Worm (Caenorhabditis elegans): ENCODE data around the gene fbxa-224.

Gene fbxa-224

DNA sequence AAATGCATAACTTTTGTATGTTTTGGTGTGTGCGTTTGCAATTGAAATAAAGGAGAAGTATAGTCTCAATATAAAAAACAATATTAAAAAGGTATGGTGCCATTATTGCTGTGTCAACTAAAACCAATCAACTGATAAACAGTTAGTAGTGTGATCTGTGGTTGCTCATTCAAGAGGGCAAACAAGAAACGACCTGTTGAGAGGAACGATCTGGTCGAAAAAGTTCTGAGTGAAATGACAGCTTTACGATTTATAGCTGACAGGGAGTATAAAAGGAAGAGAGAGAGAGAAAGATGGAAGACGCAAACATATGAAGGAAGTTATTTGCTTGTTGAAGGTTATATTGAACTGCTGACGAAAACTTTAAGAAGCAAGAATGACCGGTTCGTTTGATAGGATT lies 10.0 kb upstream of the fbxa-224 start:
- TF ChIP-seq W03F9.2 (tag; optimal IDR thresholded peaks at IDR 0.05) (no peak), him-1 (tag; optimal IDR thresholded peaks at IDR 0.05) (no peak)

DNA sequence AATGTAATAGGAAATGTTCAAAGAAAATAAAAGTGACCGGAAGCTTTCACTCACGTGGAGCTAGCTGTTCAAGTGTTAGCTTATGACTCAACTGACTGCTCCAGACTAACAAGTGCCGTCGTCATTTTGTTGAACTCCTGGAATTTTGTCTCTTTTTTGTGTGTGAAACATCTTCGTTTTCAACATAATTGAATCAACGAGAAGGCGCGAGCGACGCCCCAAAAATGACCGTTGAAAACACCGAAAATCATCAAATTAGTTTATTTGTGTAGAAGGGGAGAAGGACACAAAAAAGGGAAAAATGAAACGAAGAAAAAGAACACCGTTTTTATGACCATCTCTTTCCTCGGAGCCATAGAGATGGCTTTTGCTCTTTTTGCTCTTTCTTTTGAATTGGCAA lies 7.5 kb upstream of the fbxa-224 start, which contains the start of gene ZK1290.14:
Gene ZK1290.14, minus strand, starts transcription at position 139 of the 400 bp plus-strand sequence.
- no peak for TF ChIP-seq him-1 (tag; optimal IDR thresholded peaks at IDR 0.05)
- no peak for TF ChIP-seq dao-5 (tag; optimal IDR thresholded peaks at IDR 0.05)
- TF ChIP-seq W03F9.2 (tag; optimal IDR thresholded peaks at IDR 0.05): no peak

DNA sequence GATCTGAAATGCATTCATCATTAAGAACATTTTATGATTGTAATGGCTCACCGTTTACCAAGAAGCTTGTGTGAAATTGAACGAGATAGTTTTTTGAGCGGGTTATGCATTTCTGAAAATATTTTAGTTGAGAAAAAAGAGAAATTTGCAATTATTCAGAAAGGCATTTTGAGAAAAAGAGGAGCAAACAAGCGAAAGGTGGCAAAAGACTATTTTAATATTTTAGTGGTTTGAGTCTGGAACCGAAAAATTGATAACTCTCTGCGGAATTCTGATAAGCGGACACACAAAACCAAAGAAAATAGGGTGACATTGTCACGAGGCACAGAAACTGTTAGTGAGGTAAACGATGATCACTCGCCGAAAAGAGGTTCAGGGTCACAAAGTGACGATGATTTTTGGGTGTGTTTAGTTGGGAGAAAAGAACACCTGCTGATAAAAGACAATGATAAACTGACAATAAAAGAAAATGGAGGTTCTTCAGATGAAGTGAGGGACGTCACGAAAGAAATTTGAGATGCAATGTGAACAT lies 6.8 kb upstream of the fbxa-224 start:
- TF ChIP-seq dao-5 (tag; optimal IDR thresholded peaks at IDR 0.05): no peak
- peak; percentile 11 for TF ChIP-seq W03F9.2 (tag; optimal IDR thresholded peaks at IDR 0.05)

DNA sequence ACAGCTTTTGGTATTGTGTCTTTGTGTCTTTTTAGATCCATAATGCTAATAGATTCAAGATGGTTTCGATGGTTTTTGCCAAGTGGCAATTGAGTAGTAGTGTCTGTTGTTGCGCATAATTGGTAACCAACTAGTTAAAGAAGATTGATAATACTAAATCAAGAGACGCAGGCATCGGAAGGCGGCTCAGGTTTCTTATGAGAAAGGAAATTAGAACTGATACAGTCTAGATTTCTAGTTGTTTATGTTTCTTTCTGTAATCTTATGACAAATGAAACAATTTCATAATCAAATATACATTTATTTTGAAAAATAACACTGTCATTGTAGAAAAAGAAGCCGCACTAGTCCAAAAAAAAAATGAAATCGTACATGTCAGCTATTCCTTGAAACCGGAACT lies 5.9 kb upstream of the fbxa-224 start, which contains the start of gene ZK1290.10:
Gene ZK1290.10, minus strand, starts transcription at position 101 of the 400 bp plus-strand sequence.
- TF ChIP-seq him-1 (tag; optimal IDR thresholded peaks at IDR 0.05) (no peak), W03F9.2 (tag; optimal IDR thresholded peaks at IDR 0.05) (no peak), dao-5 (tag; optimal IDR thresholded peaks at IDR 0.05) (no peak)

DNA sequence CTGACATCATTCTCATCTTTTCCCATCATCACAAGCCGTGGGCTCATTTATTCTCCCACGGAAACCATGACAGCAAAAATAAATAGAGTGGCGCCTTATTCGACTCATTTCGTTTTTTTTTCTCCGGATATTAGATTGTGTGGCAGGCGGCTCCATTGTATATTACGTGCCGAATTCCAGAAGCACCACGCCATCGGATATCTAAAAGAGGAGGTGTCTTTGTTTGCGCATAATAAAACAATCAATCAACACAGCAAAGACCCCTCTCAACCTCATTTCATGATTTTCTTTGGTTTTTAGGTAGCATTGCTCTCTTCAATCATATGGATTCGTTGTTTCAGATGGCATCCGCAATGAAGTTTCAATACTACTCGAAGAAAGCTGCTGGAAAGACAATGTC lies 1.1 kb upstream of the fbxa-224 start, which contains the start of gene tph-1:
Gene tph-1, plus strand, starts transcription at position 301 of the 400 bp plus-strand sequence.
- TF ChIP-seq W03F9.2 (tag; optimal IDR thresholded peaks at IDR 0.05) (no peak), dao-5 (tag; optimal IDR thresholded peaks at IDR 0.05) (no peak), him-1 (tag; optimal IDR thresholded peaks at IDR 0.05) (no peak)

DNA sequence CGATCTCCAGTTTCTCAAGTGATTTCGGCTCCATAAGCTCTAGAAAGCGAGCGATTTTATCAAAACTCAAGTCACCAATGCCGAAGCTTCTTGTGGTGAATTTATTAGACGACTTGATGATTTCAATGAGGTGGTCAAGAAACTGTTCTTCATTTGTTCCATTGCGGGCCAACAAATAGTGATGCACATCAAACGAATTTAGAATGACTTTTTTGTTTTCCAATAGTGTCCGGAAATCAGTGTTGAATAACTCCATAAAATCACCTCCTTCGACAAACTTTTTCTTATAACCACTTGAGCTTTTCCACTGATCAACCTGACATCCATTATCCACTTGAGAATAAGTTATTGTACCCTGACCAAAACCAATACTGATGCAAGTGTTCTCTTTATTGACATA lies 675 bp downstream of the fbxa-224 start:
- TF ChIP-seq him-1 (tag; optimal IDR thresholded peaks at IDR 0.05) (no peak), W03F9.2 (tag; optimal IDR thresholded peaks at IDR 0.05) (no peak), dao-5 (tag; optimal IDR thresholded peaks at IDR 0.05) (no peak)

DNA sequence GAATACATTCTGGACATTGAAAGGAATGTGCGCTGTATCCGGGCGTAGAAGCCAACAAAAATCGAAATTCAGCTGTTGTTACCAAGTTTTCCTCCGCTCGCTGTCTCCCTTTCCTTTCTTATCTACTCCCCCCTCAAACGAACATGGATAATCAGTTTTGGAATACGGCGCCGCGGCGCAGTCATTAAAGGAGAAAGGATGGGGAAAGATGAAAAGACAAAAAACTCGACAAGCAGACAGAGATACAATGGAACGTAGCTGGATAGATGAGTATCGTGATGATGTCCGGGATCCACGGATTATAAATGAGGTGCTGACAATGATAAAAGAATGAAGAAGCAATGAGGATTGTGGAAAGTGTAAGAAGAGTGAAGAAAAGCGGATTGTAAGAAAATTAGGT lies 2.6 kb downstream of the fbxa-224 start:
- TF ChIP-seq W03F9.2 (tag; optimal IDR thresholded peaks at IDR 0.05): no peak
- no peak for TF ChIP-seq him-1 (tag; optimal IDR thresholded peaks at IDR 0.05)
- TF ChIP-seq dao-5 (tag; optimal IDR thresholded peaks at IDR 0.05): no peak

DNA sequence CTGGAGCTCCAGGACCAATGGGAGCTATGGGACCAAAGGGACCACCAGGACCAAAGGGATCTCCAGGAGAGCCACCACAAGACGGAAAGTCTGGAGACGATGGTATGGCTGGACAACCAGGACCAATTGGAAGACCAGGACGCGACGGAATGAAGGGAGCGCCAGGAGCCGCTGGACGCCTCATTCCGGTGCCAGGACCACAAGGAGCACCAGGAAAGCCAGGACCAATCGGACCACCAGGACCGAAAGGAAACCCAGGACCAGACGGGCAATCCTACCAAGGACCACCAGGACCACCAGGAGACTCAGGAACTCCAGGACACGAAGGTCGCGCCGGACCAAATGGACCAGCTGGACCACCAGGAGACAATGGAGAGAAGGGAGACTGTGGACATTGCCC lies 3.2 kb downstream of the fbxa-224 start:
- no peak for TF ChIP-seq him-1 (tag; optimal IDR thresholded peaks at IDR 0.05)
- no peak for TF ChIP-seq dao-5 (tag; optimal IDR thresholded peaks at IDR 0.05)
- TF ChIP-seq W03F9.2 (tag; optimal IDR thresholded peaks at IDR 0.05): no peak

DNA sequence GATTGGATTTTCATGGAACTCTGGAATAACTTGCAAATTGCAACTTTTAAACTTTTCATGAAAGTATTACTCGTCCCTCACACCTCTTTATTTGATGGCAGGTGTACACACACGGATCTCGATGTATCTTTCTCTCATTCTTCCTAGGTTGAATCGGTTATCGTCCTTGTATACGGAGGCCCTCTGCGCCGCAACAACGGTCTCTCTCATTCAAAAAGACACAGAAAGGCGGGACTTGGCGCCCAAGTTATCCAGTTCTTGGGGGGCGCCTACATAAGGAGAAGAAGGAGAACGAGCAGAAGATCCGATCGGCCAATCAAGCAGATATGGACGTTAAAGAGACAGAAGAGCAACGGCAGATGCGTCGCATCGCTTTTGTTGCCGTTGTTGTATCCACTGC lies 4.1 kb downstream of the fbxa-224 start, which contains the start of gene rol-8:
Gene rol-8, plus strand, starts transcription at position 301 of the 400 bp plus-strand sequence.
- no peak for TF ChIP-seq dao-5 (tag; optimal IDR thresholded peaks at IDR 0.05)

DNA sequence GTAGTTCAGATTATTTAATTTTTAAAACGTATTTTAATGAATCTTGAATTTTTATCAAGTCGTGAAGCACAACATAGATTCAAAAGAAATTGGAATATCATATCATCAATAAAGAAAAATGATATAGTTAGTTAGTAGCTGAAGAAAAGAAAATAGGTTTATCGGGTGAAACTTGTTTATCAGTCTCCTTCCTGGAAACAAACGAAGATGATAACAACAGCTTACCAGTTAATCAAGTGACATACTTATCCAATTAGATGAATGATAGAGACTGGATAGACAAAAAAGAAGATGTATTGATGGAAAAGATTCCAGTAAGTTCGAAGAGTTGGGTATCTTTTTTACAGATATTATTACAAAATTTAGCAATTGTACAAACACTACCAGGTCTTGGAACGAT lies 5.0 kb downstream of the fbxa-224 start:
- TF ChIP-seq dao-5 (tag; optimal IDR thresholded peaks at IDR 0.05) (no peak), him-1 (tag; optimal IDR thresholded peaks at IDR 0.05) (no peak), W03F9.2 (tag; optimal IDR thresholded peaks at IDR 0.05) (no peak)

DNA sequence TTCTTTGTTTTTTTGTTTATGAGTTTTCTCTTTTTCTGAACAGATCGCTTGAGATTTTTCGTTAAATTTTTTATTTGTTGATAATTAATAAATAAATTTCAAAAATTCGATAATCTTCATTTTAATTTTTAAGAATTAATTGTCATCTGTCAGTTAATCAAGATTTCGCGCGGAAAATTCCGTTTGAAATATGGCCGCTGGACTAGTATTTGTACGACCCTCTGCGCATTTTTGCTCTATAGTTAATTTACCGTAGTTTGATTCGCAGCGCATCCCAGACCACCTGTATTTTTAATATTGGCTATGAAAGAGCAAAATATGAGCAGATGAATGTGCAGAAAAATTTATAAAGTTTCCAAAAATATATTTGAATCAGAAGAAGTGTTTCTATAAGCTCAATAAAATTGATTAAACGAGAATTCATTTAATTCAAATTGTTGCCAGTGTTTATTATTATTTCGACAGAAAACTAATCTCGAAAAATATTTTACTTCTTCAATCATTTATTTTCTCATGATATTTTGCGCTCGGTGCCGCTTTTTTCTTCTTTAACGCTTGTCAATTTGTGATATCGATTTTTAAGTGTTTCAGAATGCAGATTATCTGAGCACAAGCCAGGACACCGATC lies 10.2 kb downstream of the fbxa-224 start, which contains the start of gene nfi-1:
Gene nfi-1, plus strand, starts transcription at position 578 of the 628 bp plus-strand sequence.
- TF ChIP-seq him-1 (tag; optimal IDR thresholded peaks at IDR 0.05): no peak
- no peak for TF ChIP-seq W03F9.2 (tag; optimal IDR thresholded peaks at IDR 0.05)
- no peak for TF ChIP-seq dao-5 (tag; optimal IDR thresholded peaks at IDR 0.05)

DNA sequence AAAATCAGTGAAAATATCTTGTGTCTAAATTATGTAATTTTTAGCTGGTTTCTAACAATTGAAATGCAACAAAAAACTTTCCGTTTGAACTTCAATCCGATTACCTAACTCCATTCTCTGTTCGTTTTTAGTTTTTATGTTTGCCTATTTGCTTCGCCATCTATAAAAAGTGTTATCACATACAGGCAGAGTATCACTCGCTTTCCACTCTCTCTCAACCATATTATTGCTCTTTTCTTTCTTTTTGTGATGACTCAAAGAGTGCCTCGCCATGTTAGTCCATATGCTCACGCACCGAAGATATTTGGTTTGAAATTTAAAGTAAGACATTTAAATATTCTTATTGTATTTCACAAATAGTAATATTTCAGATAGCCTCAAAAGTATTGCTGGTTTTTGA lies 13.0 kb downstream of the fbxa-224 start, which contains the start of gene ZK1290.13:
Gene ZK1290.13, plus strand, starts transcription at position 73 of the 400 bp plus-strand sequence.
- TF ChIP-seq him-1 (tag; optimal IDR thresholded peaks at IDR 0.05): no peak
- no peak for TF ChIP-seq dao-5 (tag; optimal IDR thresholded peaks at IDR 0.05)
- no peak for TF ChIP-seq W03F9.2 (tag; optimal IDR thresholded peaks at IDR 0.05)

DNA sequence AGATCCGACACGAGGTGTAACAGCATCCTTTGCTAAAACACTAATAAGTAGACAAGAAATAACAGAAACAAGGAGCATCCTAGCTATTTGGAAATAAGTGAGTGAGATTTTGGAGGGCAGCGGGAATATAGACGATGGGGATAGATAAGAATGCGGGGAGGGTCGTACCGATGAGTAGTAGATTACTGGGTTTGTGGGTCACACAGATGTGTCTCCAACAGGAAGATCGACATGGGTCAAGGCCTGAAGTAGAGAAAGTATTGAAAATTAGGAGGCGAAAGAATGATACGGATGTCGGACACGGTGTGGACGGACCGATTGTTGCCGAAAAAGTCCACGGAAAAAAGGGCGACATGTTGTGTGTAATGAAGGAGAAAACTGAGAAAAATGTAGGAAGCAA lies 13.6 kb downstream of the fbxa-224 start, which contains the start of gene wrt-10:
Gene wrt-10, minus strand, starts transcription at position 195 of the 400 bp plus-strand sequence.
- no peak for TF ChIP-seq him-1 (tag; optimal IDR thresholded peaks at IDR 0.05)
- TF ChIP-seq W03F9.2 (tag; optimal IDR thresholded peaks at IDR 0.05): no peak
- no peak for TF ChIP-seq dao-5 (tag; optimal IDR thresholded peaks at IDR 0.05)

DNA sequence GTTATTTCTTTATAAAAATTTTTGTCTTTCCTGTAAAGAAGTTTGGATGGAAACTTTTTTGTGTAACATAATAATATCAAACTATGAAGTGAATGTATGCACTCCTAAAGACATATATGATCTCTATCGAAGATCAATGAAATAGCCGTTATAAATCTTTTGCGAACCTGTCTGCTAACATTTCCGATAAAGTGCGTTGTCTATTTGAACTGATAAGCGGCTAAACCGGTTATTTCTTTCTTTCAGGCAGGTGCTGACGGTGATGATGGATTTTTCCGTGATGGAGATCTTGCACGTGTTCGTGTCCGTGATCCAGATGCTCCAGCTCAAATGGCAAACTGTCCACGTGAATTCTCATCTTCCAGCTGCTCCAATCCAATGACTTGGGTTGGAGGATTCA lies 16.5 kb downstream of the fbxa-224 start:
- TF ChIP-seq dao-5 (tag; optimal IDR thresholded peaks at IDR 0.05) (no peak), him-1 (tag; optimal IDR thresholded peaks at IDR 0.05) (no peak), W03F9.2 (tag; optimal IDR thresholded peaks at IDR 0.05) (no peak)

DNA sequence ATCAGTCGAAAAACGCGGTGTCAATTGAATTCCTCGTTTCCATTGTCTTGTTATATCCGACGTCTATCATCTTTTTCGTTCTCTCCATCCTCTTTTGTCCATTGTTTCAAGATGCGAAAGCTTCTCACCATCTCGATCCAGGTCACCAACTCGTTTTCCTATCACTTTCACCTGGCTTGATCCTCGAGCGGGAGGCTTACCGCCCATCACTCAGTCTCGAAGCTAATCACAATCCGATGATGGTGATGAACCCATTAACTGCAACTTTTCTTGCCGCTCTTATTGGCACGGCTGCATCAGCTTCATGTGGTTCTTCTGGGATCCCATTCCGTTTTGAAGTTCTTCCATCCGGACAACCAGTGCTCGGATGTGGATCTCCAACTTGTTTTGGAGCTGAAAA lies 17.0 kb downstream of the fbxa-224 start, which contains the start of gene wrt-1:
Gene wrt-1, plus strand, starts transcription at position 53 of the 400 bp plus-strand sequence.
- TF ChIP-seq him-1 (tag; optimal IDR thresholded peaks at IDR 0.05) (no peak), dao-5 (tag; optimal IDR thresholded peaks at IDR 0.05) (no peak), W03F9.2 (tag; optimal IDR thresholded peaks at IDR 0.05) (no peak)

Measured in whole organism, L4/young adult.